Worm (Caenorhabditis elegans) whole organism, midembryonic: ENCODE measurements around the gene che-6.

Experiments used
- T22C8.4 ChIP-seq: fragments of 200-800 bp; sonication (Bioruptor generic); IDR thresholded peaks from 2 replicates; pipeline ENCODE4 v1.3.6; 2022; ENCODE audit warnings: missing genetic modification characterization, missing compliant biosample characterization
- cog-1 ChIP-seq: sonication (generic microtip); optimal IDR thresholded peaks from 2 replicates; lab custom pipeline; 2016; ENCODE audit warnings: missing genetic modification characterization, missing compliant biosample characterization
- flt-1 ChIP-seq: fragments of 200-800 bp; sonication (Bioruptor generic); IDR thresholded peaks from 2 replicates; pipeline ENCODE4 v1.3.6; 2022; ENCODE audit warnings: missing genetic modification characterization, missing compliant biosample characterization
- klf-2 ChIP-seq: fragments of 200-800 bp; sonication (Bioruptor generic); conservative IDR thresholded peaks from 2 replicates; pipeline ENCODE4 v1.3.6; 2022; ENCODE audit warnings: missing genetic modification reagents, missing genetic modification characterization, missing compliant biosample characterization
- med-1 ChIP-seq: sonication (generic microtip); optimal IDR thresholded peaks from 2 replicates; lab custom pipeline; 2017; ENCODE audit warnings: missing genetic modification characterization, mild to moderate bottlenecking, missing compliant biosample characterization, antibody characterized with exemption, missing genetic modification reagents; ENCODE audit not compliant: insufficient read depth
- ref-1 ChIP-seq: fragments of 200-800 bp; sonication (Bioruptor generic); conservative IDR thresholded peaks from 2 replicates; pipeline ENCODE4 v1.3.6; 2022; ENCODE audit warnings: missing genetic modification reagents, missing genetic modification characterization, missing compliant biosample characterization
- tab-1 ChIP-seq: fragments of 200-800 bp; sonication (Bioruptor generic); IDR thresholded peaks from 2 replicates; pipeline ENCODE4 v1.3.6; 2022; ENCODE audit warnings: missing genetic modification characterization, missing compliant biosample characterization
- ztf-23 ChIP-seq: fragments of 200-800 bp; sonication (Bioruptor generic); IDR thresholded peaks from 2 replicates; pipeline ENCODE4 v1.3.6; 2022; ENCODE audit warnings: missing genetic modification reagents, missing genetic modification characterization, missing compliant biosample characterization
- ztf-29 ChIP-seq: fragments of 200-800 bp; sonication (Bioruptor generic); IDR thresholded peaks from 2 replicates; pipeline ENCODE4 v1.3.6; 2022; ENCODE audit warnings: missing genetic modification reagents, missing genetic modification characterization, missing compliant biosample characterization

Gene che-6

DNA sequence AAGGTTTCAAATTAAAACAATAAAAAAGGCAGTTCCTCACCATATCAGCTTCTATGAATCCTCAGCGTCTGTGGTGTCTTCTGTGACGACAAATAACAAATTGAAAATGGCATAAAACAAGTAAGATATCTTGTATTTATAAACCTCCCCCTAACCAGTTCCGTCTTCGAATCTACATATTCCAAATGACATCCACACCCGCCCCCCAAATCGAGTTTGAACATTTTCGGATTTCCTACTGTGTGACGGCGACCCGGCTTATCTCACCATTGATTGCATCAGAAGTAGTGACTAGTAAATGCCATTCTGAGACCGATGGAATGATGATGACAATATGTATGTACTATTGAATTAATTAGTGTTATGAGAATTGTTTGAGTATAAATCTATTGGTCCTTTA lies 17.6 kb upstream of the che-6 start, which contains the start of gene grl-20:
TSS of gene grl-20 (minus strand) at position 101 of the 400 bp plus-strand sequence.
- no peak for TF ChIP-seq T22C8.4 (GFP tag; lab: Robert Waterston, UW)
- no peak for TF ChIP-seq flt-1 (GFP tag; lab: Robert Waterston, UW)
- TF ChIP-seq ref-1 (GFP tag; lab: Robert Waterston, UW) = no peak
- no peak for TF ChIP-seq klf-2 (GFP tag; lab: Robert Waterston, UW)

DNA sequence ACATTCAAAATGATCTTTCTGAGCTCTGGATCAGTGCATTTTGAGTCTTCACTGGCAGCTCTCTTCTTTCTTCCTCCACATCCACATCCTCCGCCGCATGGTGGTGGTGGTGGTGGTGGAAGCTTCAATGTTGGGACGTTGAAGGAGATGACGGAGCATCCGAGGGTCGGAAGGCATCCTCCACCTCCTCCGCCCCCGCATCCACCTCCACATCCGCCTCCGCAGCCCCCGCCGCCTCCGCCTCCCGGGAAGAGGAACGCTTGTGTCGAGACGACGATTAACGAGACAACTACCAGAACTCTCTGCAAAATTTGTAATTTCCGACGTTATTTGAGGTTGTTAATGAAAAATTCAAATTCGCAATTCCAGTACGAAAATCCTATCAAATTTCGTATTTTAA lies 16.2 kb upstream of the che-6 start:
- TF ChIP-seq ref-1 (GFP tag; lab: Robert Waterston, UW) (no peak), klf-2 (GFP tag; lab: Robert Waterston, UW) (no peak), T22C8.4 (GFP tag; lab: Robert Waterston, UW) (no peak), ztf-23 (no peak), ztf-29 (no peak), flt-1 (GFP tag; lab: Robert Waterston, UW) (no peak), tab-1 (no peak), med-1 (no peak), cog-1 (tag; lab: Kevin White, UChicago) (no peak)

DNA sequence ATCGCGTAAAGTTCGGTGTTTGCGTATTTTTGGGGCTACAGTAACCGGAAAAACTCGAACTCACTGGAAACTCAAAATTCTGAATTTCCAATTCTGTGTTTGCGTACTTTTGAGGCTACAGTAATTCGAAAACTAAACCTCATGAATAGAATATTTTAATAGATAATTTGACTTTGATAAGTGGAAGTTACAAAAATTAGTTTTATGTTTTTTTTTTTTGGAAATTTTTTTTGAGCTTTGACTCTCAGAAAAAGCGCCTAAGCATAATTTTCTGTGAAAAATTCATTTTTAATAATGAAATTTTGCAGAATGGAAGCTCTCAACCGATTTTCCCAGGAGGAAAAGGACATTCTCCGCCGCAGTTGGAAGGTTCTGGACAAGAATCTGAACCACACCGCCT lies 11.3 kb upstream of the che-6 start, which contains the start of gene glb-7:
TSS of gene glb-7 (plus strand) at position 301 of the 400 bp plus-strand sequence.
- TF ChIP-seq tab-1 = no peak
- no peak for TF ChIP-seq klf-2 (GFP tag; lab: Robert Waterston, UW)
- TF ChIP-seq ztf-29 = no peak
- TF ChIP-seq ztf-23 = no peak
- no peak for TF ChIP-seq cog-1 (tag; lab: Kevin White, UChicago)
- no peak for TF ChIP-seq ref-1 (GFP tag; lab: Robert Waterston, UW)
- no peak for TF ChIP-seq T22C8.4 (GFP tag; lab: Robert Waterston, UW)
- TF ChIP-seq med-1 = no peak
- no peak for TF ChIP-seq flt-1 (GFP tag; lab: Robert Waterston, UW)

DNA sequence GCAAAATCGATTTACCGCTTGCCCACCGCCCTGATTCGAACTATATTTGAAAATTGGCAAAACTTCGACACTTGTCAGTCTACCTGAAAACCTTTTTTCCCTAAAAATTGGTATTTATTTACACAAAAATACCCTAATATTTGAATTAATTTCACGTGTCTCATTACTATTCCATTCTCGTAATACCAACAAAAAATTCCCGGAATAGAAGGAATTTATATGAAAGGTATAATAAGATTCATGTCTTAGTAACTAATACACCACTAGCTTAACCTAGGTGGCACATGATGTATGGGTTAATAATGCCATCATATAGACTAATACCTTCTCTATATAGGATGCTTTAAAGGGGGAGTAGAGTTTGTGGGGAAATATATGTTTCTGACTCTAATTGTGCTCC lies 6.1 kb upstream of the che-6 start:
- TF ChIP-seq ztf-23 = no peak
- no peak for TF ChIP-seq ztf-29
- TF ChIP-seq cog-1 (tag; lab: Kevin White, UChicago) = no peak
- TF ChIP-seq ref-1 (GFP tag; lab: Robert Waterston, UW) = no peak
- no peak for TF ChIP-seq tab-1
- no peak for TF ChIP-seq klf-2 (GFP tag; lab: Robert Waterston, UW)
- TF ChIP-seq T22C8.4 (GFP tag; lab: Robert Waterston, UW) = no peak
- no peak for TF ChIP-seq med-1

DNA sequence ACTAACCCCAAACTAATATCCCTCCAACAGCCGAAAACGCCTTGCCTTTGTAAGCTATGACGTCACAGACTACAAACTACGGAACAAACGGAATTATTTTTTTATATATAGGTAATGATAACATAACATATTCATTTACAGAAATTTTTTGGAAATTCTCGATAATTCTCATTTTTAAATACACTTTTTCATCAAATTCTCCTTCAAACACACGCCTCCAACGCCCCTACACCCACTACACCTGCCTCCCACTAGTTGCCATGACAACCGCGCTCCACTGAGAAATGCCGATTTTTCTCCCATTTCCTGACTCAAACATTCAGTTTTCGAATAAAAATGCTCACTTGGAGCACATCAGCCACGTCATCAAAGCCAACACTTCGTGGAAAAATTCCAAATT lies 3.1 kb upstream of the che-6 start, which contains the start of gene xbx-4:
TSS of gene xbx-4 (plus strand) at position 301 of the 400 bp plus-strand sequence.
- TF ChIP-seq flt-1 (GFP tag; lab: Robert Waterston, UW) = no peak
- TF ChIP-seq ztf-23 = no peak
- TF ChIP-seq T22C8.4 (GFP tag; lab: Robert Waterston, UW) = no peak
- no peak for TF ChIP-seq ztf-29
- TF ChIP-seq ref-1 (GFP tag; lab: Robert Waterston, UW) = no peak
- TF ChIP-seq cog-1 (tag; lab: Kevin White, UChicago) = no peak
- no peak for TF ChIP-seq med-1
- no peak for TF ChIP-seq tab-1
- no peak for TF ChIP-seq klf-2 (GFP tag; lab: Robert Waterston, UW)

DNA sequence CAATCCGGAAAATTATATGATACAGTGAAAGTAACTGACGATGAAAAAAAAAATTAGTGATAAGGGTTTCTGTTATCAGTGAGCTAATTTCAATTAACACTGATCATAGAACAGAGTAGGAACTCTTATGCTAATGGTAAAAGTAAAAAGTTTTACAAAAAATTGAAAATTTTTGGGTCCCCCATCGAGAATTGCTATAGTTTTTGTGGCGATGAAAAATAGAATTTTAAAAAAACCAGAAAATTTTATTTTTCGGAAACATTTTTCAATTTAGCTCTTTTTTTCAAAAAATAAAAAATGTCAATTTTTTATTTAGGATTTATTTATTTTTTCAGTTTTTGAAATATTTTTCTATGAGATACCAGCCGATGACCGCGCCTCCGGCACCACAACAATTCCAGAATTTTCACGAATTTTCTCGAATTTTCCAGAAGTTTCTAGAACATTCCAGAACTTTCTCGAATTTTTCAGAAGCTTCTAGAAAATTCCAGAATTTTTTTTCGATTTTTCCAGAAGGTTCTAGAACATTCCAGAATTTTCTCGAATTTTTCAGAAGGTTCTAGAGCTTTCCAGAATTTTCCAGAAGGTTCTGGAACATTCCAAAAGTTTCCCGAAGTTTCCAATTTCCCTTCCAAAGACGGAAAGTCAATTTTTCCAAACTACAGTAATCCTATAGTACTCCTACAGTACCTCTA lies 2.3 kb upstream of the che-6 start, which contains the start of gene C23H5.8:
TSS of gene C23H5.8 (minus strand) at position 51 of the 695 bp plus-strand sequence.
- no peak for TF ChIP-seq ztf-23
- TF ChIP-seq tab-1 = no peak
- no peak for TF ChIP-seq cog-1 (tag; lab: Kevin White, UChicago)
- TF ChIP-seq ztf-29 = no peak
- no peak for TF ChIP-seq T22C8.4 (GFP tag; lab: Robert Waterston, UW)
- no peak for TF ChIP-seq med-1

DNA sequence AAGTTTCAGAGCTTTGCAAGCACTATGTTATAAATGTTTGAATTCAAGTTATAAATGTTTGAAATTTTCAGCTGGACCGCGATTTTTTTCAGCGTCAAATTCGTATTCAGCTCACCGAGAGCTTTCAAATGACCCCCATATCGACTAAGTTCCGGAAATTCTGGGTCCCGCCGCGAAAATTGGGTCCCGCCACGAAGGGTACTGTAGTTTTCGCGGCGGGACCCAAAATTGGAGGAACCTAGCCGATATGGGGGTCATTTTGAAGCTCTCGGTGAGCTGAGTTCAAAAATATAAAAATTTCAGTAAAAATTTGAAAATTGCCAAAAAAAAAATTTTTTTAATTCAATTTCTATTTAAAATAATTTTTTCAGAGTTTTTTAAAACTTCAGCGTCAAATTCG lies 4.5 kb downstream of the che-6 start:
- TF ChIP-seq tab-1 = 0 out of 2 replicates have a peak, but pooled peaks have one; percentile 7
- TF ChIP-seq med-1 = no peak

DNA sequence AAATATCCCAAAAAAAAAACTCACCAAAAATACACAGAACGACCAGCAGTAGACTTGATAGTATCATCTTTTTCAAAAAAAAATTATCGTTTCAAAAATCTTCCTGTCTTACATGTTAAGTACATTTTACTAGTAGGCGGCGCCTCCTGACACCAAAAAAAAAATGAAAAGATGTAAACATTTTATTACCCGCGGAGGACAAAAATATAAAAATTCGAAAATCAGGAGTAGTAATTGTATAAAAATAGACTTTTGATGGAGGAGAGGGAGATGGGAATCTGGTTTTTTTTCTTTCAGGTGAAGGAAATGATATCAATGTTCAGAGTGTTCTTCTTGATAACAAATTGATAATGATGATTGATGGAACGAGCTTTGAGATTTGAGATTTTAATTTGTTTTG lies 8.4 kb downstream of the che-6 start, which contains the start of gene C23H5.15:
TSS of gene C23H5.15 (minus strand) at position 101 of the 400 bp plus-strand sequence.
- TF ChIP-seq cog-1 (tag; lab: Kevin White, UChicago) (no peak), tab-1 (no peak), ref-1 (GFP tag; lab: Robert Waterston, UW) (no peak), med-1 (no peak), T22C8.4 (GFP tag; lab: Robert Waterston, UW) (no peak), klf-2 (GFP tag; lab: Robert Waterston, UW) (no peak), flt-1 (GFP tag; lab: Robert Waterston, UW) (no peak), ztf-23 (no peak), ztf-29 (no peak)

DNA sequence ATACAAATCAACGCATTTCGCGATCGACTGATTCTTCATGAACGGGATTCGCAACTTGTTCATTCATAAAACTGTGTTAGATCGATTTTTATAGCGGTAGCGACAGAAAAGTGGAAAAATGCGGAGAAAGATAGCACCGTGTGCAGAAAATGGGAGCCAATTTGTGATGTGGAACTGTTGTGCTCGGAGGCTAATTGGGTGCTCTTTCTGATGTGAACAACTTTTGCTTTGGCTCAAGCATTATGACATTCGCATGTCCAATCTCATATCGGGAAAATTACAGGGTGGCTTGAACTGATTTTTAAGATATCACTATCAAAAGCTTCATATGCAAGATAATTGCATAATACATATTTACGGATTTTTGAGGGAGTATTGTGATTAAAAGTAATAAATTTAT lies 11.4 kb downstream of the che-6 start, which contains the start of gene C23H5.11:
TSS of gene C23H5.11 (minus strand) at position 101 of the 400 bp plus-strand sequence.
- TF ChIP-seq ztf-29 (no peak), klf-2 (GFP tag; lab: Robert Waterston, UW) (no peak), med-1 (no peak), ztf-23 (no peak), flt-1 (GFP tag; lab: Robert Waterston, UW) (no peak), cog-1 (tag; lab: Kevin White, UChicago) (no peak), tab-1 (no peak), T22C8.4 (GFP tag; lab: Robert Waterston, UW) (no peak), ref-1 (GFP tag; lab: Robert Waterston, UW) (no peak)

DNA sequence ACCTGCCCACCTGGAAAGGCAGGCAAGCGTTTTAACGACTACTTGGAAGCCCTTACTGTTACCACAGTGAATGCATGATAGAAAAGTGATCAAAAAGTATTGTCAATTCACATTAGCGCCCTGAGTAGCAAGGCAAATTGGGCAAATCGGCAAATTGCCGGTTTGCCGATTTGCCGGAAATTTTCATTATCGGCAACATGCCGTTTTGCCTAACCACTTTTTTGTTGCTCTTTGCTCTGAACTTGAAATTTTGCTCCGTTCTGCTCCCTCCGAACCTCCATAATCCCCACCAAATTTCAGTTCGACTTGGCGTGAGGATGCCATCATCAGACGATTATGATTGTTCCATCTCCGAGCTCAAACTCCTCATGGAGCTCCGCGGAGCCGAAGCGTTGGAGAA lies 27.5 kb downstream of the che-6 start, which contains the start of gene mca-2:
TSS of gene mca-2 (plus strand) at position 301 of the 400 bp plus-strand sequence.
- TF ChIP-seq med-1 (no peak), cog-1 (tag; lab: Kevin White, UChicago) (no peak), ztf-29 (no peak), klf-2 (GFP tag; lab: Robert Waterston, UW) (no peak), ref-1 (GFP tag; lab: Robert Waterston, UW) (no peak), flt-1 (GFP tag; lab: Robert Waterston, UW) (no peak), tab-1 (no peak), T22C8.4 (GFP tag; lab: Robert Waterston, UW) (no peak), ztf-23 (no peak)
